Fruit fly (Drosophila melanogaster): ENCODE data around the gene CG31668.
A peak's percentile ranks its signal among the peaks of the same experiment; 100 is the strongest.

The CG31668 gene

DNA sequence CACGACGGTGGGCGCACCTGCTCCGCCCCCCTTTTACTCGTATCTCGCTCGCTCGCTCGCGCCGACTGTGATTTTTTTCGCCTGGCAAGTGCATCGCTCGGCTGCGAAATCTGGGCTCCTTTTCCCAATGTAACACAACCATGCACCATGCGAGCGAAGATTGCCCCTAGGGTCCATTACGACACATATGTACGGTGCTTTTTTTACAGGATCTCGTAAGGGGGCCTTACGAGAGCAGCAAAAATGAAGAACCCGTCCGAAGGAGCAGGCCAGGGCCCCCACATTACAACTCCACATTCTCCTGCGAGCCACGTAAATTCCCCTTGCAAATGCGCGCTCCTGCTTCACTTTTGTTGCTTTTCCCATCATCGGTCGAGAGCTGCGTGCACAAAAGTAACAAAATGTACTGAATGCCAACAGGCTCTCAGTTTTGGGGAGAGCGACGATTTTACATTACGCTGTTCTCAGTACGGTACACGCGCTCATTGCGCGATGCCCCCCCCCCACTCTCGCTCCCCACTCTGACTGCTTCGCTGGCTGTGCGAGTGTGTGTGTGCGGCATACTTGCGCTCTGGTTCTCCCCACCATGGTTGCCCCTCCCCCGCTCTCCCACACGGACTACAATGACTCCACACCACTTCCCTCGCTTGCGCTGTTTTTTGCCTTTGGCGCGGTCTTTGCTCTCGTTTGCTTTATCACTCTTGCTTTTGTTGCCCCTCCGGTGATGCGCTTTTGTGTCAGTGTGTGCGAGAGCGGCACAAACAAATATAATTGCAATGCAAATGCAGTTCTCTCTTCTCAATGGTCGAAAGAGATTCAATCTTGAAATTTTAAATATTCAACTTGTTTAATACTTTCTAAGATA, 2.9 kb downstream of the CG31668 start (continued):
- TF ChIP-seq CG15011 (GFP tag; optimal IDR thresholded peaks at IDR 0.05) (no peak), CG8924 (tag; optimal IDR thresholded peaks at IDR 0.05) (no peak), pho (GFP tag; optimal IDR thresholded peaks at IDR 0.05) (no peak), Lhr (GFP tag; optimal IDR thresholded peaks at IDR 0.05) (peak; percentile 16), Nf-YB (GFP tag; optimal IDR thresholded peaks at IDR 0.05) (peak; percentile 26), Bteb2 (GFP tag; optimal IDR thresholded peaks at IDR 0.05) (no peak), CG18011 (GFP tag; optimal IDR thresholded peaks at IDR 0.05) (no peak), ssp (GFP tag; IDR thresholded peaks at IDR 0.05) (no peak), gfzf (GFP tag; optimal IDR thresholded peaks at IDR 0.05) (no peak), ranshi (GFP tag; IDR thresholded peaks at IDR 0.05) (peak; percentile 27; the same call in 1 of the 2 replicates), HmgZ (tag; optimal IDR thresholded peaks at IDR 0.05) (no peak), luna (GFP tag; optimal IDR thresholded peaks at IDR 0.05) (no peak), Atf-2 (GFP tag; optimal IDR thresholded peaks at IDR 0.05) (no peak), vvl (GFP tag; IDR thresholded peaks at IDR 0.05) (peak; percentile 27; the same call in 1 of the 2 replicates), twi (tag; optimal IDR thresholded peaks at IDR 0.05) (no peak), Hr39 (optimal IDR thresholded peaks at IDR 0.05) (no peak), az2 (GFP tag; optimal IDR thresholded peaks at IDR 0.05) (no peak), CG8944 (GFP tag; optimal IDR thresholded peaks at IDR 0.05) (no peak), kah (GFP tag; optimal IDR thresholded peaks at IDR 0.05) (no peak), CG32532 (GFP tag; IDR thresholded peaks at IDR 0.05) (peak; percentile 45; the same call in 1 of the 2 replicates), CG7839 (tag; optimal IDR thresholded peaks at IDR 0.05) (no peak), CG3281 (GFP tag; optimal IDR thresholded peaks at IDR 0.05) (no peak), gcm2 (GFP tag; optimal IDR thresholded peaks at IDR 0.05) (no peak), MTF-1 (GFP tag; optimal IDR thresholded peaks at IDR 0.05; ENCODE audit: borderline replicate concordance) (no peak), chm (GFP tag; IDR thresholded peaks at IDR 0.05) (peak; percentile 68; the same call in 1 of the 2 replicates), CG9727 (GFP tag; optimal IDR thresholded peaks at IDR 0.05) (no peak), Bgb (GFP tag; IDR thresholded peaks at IDR 0.05; ENCODE audit: partially characterized antibody) (peak; percentile 66), Dip3 (GFP tag; optimal IDR thresholded peaks at IDR 0.05) (no peak), CrebB (tag; optimal IDR thresholded peaks at IDR 0.05) (no peak), Adf1 (GFP tag; IDR thresholded peaks at IDR 0.05) (peak; percentile 51), sd (tag; optimal IDR thresholded peaks at IDR 0.05) (peak; percentile 77), sob (GFP tag; IDR thresholded peaks at IDR 0.05) (peak; percentile 33; the same call in 1 of the 2 replicates), E2f1 (GFP tag; IDR thresholded peaks at IDR 0.05) (no peak), nmo (GFP tag; optimal IDR thresholded peaks at IDR 0.05) (no peak), fd3F (GFP tag; optimal IDR thresholded peaks at IDR 0.05) (no peak), CG31224 (GFP tag; IDR thresholded peaks at IDR 0.05) (peak; percentile 97), fru (optimal IDR thresholded peaks at IDR 0.05) (no peak), Oli (tag; optimal IDR thresholded peaks at IDR 0.05) (no peak), tap (tag; optimal IDR thresholded peaks at IDR 0.05) (no peak), cad (GFP tag; optimal IDR thresholded peaks at IDR 0.05) (no peak), CG12299 (tag; optimal IDR thresholded peaks at IDR 0.05) (no peak), vfl (GFP tag; optimal IDR thresholded peaks at IDR 0.05) (no peak), Aef1 (GFP tag; IDR thresholded peaks at IDR 0.05) (peak; percentile 56; the same call in 2 of the 3 replicates), crc (GFP tag; optimal IDR thresholded peaks at IDR 0.05) (no peak), CG16779 (GFP tag; IDR thresholded peaks at IDR 0.05) (no peak), CG12942 (GFP tag; optimal IDR thresholded peaks at IDR 0.05) (no peak)
